Worm (Caenorhabditis elegans) whole organism, L4/young adult: ENCODE results near the gene srh-17.

Source experiments
- dao-5 ChIP-seq: sonication (generic microtip); optimal IDR thresholded peaks from 2 replicates; lab custom pipeline; 2016; ENCODE audit warnings: missing genotype, missing genetic modification characterization, moderate library complexity, missing compliant biosample characterization
- him-1 ChIP-seq: sonication (generic microtip); optimal IDR thresholded peaks from 2 replicates; lab custom pipeline; 2016; ENCODE audit warnings: missing genotype, missing genetic modification reagents, missing genetic modification characterization, missing compliant biosample characterization

- TF ChIP-seq him-1 (no peak), dao-5 (no peak)
Observed at ce11 chrV:14695713-14696112, 34.6 kb downstream of the srh-17 start.
